Worm (Caenorhabditis elegans) whole organism, young adult: ENCODE measurements around the gene osm-6.

Source experiments
- aptf-2 ChIP-seq: fragments of 200-800 bp; sonication (Bioruptor generic); conservative IDR thresholded peaks from 2 replicates; pipeline ENCODE4 v1.3.6; 2022; ENCODE audit warnings: missing genetic modification reagents, missing genetic modification characterization, missing compliant biosample characterization
- ceh-40 ChIP-seq: fragments of 200-800 bp; sonication (Bioruptor generic); IDR thresholded peaks from 2 replicates; pipeline ENCODE4 v1.3.6; 2022; ENCODE audit warnings: missing genetic modification characterization, missing compliant biosample characterization
- efl-1 ChIP-seq: fragments of 150-350 bp; optimal IDR thresholded peaks from 2 replicates; lab custom pipeline; 2014; ENCODE audit warnings: missing biosample characterization, missing genetic modification reagents, missing genetic modification characterization
- him-1 ChIP-seq: sonication (generic microtip); optimal IDR thresholded peaks from 2 replicates; lab custom pipeline; 2016; ENCODE audit warnings: missing genotype, missing genetic modification reagents, missing genetic modification characterization, missing compliant biosample characterization
- lin-40 ChIP-seq: sonication (generic microtip); optimal IDR thresholded peaks from 2 replicates; lab custom pipeline; 2016; ENCODE audit warnings: missing genetic modification characterization, mild to moderate bottlenecking, missing compliant biosample characterization, missing genotype, missing genetic modification reagents
- lin-54 ChIP-seq: fragments of 200-800 bp; sonication (Bioruptor generic); optimal IDR thresholded peaks from 2 replicates; lab custom pipeline; 2018; ENCODE audit warnings: mild to moderate bottlenecking, missing genetic modification characterization, missing compliant biosample characterization
- lir-1 ChIP-seq: fragments of 200-800 bp; sonication (Bioruptor generic); conservative IDR thresholded peaks from 2 replicates; pipeline ENCODE4 v1.3.6; 2022; ENCODE audit warnings: missing genetic modification reagents, missing genetic modification characterization, missing compliant biosample characterization
- madf-10 ChIP-seq: sonication (generic microtip); optimal IDR thresholded peaks from 2 replicates; lab custom pipeline; 2016; ENCODE audit warnings: mild to moderate bottlenecking, missing genetic modification characterization, missing compliant biosample characterization
- snpc-1.1 ChIP-seq: sonication (generic microtip); optimal IDR thresholded peaks from 2 replicates; lab custom pipeline; 2017; ENCODE audit warnings: missing genetic modification characterization, mild to moderate bottlenecking, missing compliant biosample characterization, antibody characterized with exemption, moderate library complexity, missing genotype, missing genetic modification reagents; ENCODE audit not compliant: insufficient read depth
- snpc-4 ChIP-seq, 5 experiments: fragments of 150-350 bp in 1 of 5; sonication (generic microtip) in 4 of 5; optimal IDR thresholded peaks; 2 replicates each; lab custom pipeline; 2014 to 2018; ENCODE audit warnings: missing genetic modification characterization in 5 of 5, missing biosample characterization in 3 of 5, antibody characterized with exemption in 2 of 5, mild to moderate bottlenecking in 2 of 5, missing compliant biosample characterization in 2 of 5, missing genotype in 2 of 5, moderate library complexity in 2 of 5, missing genetic modification reagents in 1 of 5
- unc-130 ChIP-seq: sonication (generic microtip); optimal IDR thresholded peaks from 2 replicates; lab custom pipeline; 2016; ENCODE audit warnings: missing genetic modification reagents, missing genetic modification characterization, missing compliant biosample characterization
- unc-62 ChIP-seq: fragments of 150-350 bp; optimal IDR thresholded peaks from 2 replicates; lab custom pipeline; 2014; ENCODE audit warnings: missing biosample characterization, missing genetic modification reagents, missing genetic modification characterization

DNA sequence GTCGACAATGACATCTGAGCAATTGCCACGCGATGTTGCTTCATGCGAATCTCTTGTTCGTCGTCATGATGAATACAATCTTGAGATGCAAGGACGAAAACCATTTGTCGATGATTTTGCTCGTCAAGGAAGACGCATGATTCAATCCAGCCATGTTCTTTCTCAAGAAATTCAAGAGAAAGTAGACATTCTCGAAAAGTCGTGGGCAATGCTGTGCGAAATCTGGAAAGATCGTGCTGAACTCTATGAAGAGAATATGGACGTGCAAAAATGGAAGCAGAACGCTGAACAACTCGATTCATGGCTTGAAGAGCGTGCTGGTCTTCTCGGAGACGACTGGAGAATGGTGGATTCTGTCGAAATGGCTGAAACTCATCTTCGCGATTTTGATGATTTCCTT lies 14.0 kb downstream of the osm-6 start:
- TF ChIP-seq lir-1 (GFP tag; lab: Robert Waterston, UW) (no peak), aptf-2 (GFP tag; lab: Robert Waterston, UW) (no peak), snpc-4 (GFP tag; optimal IDR thresholded peaks at IDR 0.05; lab: Kevin White, UChicago) (no peak), snpc-4 (tag; optimal IDR thresholded peaks at IDR 0.05; lab: Kevin White, UChicago) (no peak), snpc-1.1 (tag; lab: Kevin White, UChicago) (no peak), him-1 (tag; lab: Kevin White, UChicago) (no peak), lin-54 (GFP tag; lab: Kevin White, UChicago) (no peak), unc-130 (GFP tag; lab: Kevin White, UChicago) (no peak), unc-62 (no peak), efl-1 (GFP tag; lab: Kevin White, UChicago) (no peak), madf-10 (tag; lab: Kevin White, UChicago) (no peak), ceh-40 (GFP tag; lab: Robert Waterston, UW) (no peak), lin-40 (no peak)
